Worm (Caenorhabditis elegans) whole organism, early embryonic: Measurements from ENCODE around the gene Y45F10C.6.

Experiments used
- B0310.2 ChIP-seq: sonication (generic microtip); optimal IDR thresholded peaks from 2 replicates; lab custom pipeline; 2016; ENCODE audit warnings: mild to moderate bottlenecking, missing genetic modification characterization, missing compliant biosample characterization
- aly-1 ChIP-seq: sonication (generic microtip); optimal IDR thresholded peaks from 2 replicates; lab custom pipeline; 2016; ENCODE audit warnings: missing genetic modification characterization, missing compliant biosample characterization
- ama-1 ChIP-seq: fragments of 150-350 bp; optimal IDR thresholded peaks from 2 replicates; lab custom pipeline; 2014
- ceh-13 ChIP-seq: fragments of 200-800 bp; sonication (Bioruptor generic); optimal IDR thresholded peaks from 2 replicates; lab custom pipeline; 2018; ENCODE audit warnings: mild to moderate bottlenecking, missing genetic modification characterization, missing compliant biosample characterization
- ceh-36 ChIP-seq: sonication (generic microtip); optimal IDR thresholded peaks from 2 replicates; lab custom pipeline; 2016; ENCODE audit warnings: missing genetic modification characterization, inconsistent platforms, missing compliant biosample characterization
- flt-1 ChIP-seq: fragments of 200-800 bp; sonication (Bioruptor generic); IDR thresholded peaks from 2 replicates; pipeline ENCODE4 v1.3.6; 2022; ENCODE audit warnings: missing genetic modification characterization, missing compliant biosample characterization
- hmg-4 ChIP-seq: fragments of 200-800 bp; sonication (Bioruptor generic); optimal IDR thresholded peaks from 2 replicates; lab custom pipeline; 2018; ENCODE audit warnings: mild to moderate bottlenecking, missing genetic modification characterization, missing compliant biosample characterization
- pes-1 ChIP-seq: fragments of 200-800 bp; sonication (Bioruptor generic); IDR thresholded peaks from 2 replicates; pipeline ENCODE4 v1.3.6; 2022; ENCODE audit warnings: missing genetic modification reagents, missing genetic modification characterization, missing compliant biosample characterization
- tbx-11 ChIP-seq: fragments of 200-800 bp; sonication (Bioruptor generic); IDR thresholded peaks from 2 replicates; pipeline ENCODE4 v1.3.6; 2022; ENCODE audit warnings: missing genetic modification characterization, missing compliant biosample characterization

ce11 chrIV:13645823-13646222, 6.3 kb upstream of the Y45F10C.6 start, which contains the start of gene srz-29:
- no peak for TF ChIP-seq B0310.2 (tag; lab: Kevin White, UChicago)
- TF ChIP-seq ceh-13 (GFP tag; lab: Kevin White, UChicago): no peak
- TF ChIP-seq ama-1 (lab: Kevin White, UChicago): no peak
- no peak for TF ChIP-seq flt-1 (GFP tag; lab: Robert Waterston, UW)
- no peak for TF ChIP-seq ceh-36 (tag; lab: Kevin White, UChicago)
- no peak for TF ChIP-seq pes-1 (GFP tag; lab: Robert Waterston, UW)
- TF ChIP-seq tbx-11: no peak
- TF ChIP-seq hmg-4 (GFP tag; lab: Kevin White, UChicago): no peak
- no peak for TF ChIP-seq aly-1
